Worm (Caenorhabditis elegans) whole organism, L1 larva: ENCODE results near the gene M88.4.

Source experiments
- C34B4.2 ChIP-seq: sonication (generic microtip); optimal IDR thresholded peaks from 2 replicates; lab custom pipeline; 2017; ENCODE audit warnings: mild to moderate bottlenecking, missing genetic modification characterization, missing compliant biosample characterization
- F16B12.6 ChIP-seq: fragments of 150-350 bp; optimal IDR thresholded peaks from 2 replicates; lab custom pipeline; 2014; ENCODE audit warnings: missing biosample characterization, missing genetic modification characterization
- aha-1 ChIP-seq: fragments of 150-350 bp; optimal IDR thresholded peaks from 2 replicates; lab custom pipeline; 2014; ENCODE audit warnings: missing biosample characterization, missing genetic modification characterization
- alr-1 ChIP-seq: fragments of 200-800 bp; sonication (Bioruptor generic); optimal IDR thresholded peaks from 2 replicates; lab custom pipeline; 2018; ENCODE audit warnings: borderline replicate concordance, mild to moderate bottlenecking, missing genetic modification characterization, missing compliant biosample characterization
- aly-2 ChIP-seq: fragments of 150-350 bp; optimal IDR thresholded peaks from 2 replicates; lab custom pipeline; 2014; ENCODE audit warnings: missing biosample characterization, missing genetic modification characterization
- ama-1 ChIP-seq: fragments of 150-350 bp; optimal IDR thresholded peaks from 2 replicates; lab custom pipeline; 2014
- ceh-82 ChIP-seq, 3 experiments: fragments of 150-350 bp in 1 of 3; sonication (generic microtip) in 2 of 3; optimal IDR thresholded peaks; 2 replicates each; lab custom pipeline; 2014 to 2017; ENCODE audit warnings: missing biosample characterization in 3 of 3, missing genetic modification characterization in 3 of 3
- ceh-88 ChIP-seq: fragments of 200-800 bp; sonication (Bioruptor generic); IDR thresholded peaks from 2 replicates; pipeline ENCODE4 v1.3.6; 2022; ENCODE audit warnings: missing genetic modification characterization, missing compliant biosample characterization
- ceh-90 ChIP-seq: sonication (generic microtip); optimal IDR thresholded peaks from 2 replicates; lab custom pipeline; 2016; ENCODE audit warnings: missing genetic modification characterization, missing compliant biosample characterization
- dsc-1 ChIP-seq: sonication (generic microtip); optimal IDR thresholded peaks from 2 replicates; lab custom pipeline; 2016; ENCODE audit warnings: mild to moderate bottlenecking, missing genetic modification characterization, missing compliant biosample characterization
- efl-1 ChIP-seq, 4 experiments: fragments of 150-350 bp; optimal IDR thresholded peaks in 3 of 4; peaks in 1 of 4; 1 replicate in 1 of 4; 2 replicates in 3 of 4; lab custom pipeline; 2014; ENCODE audit warnings: missing biosample characterization in 2 of 4, missing genetic modification characterization in 2 of 4, missing genetic modification reagents in 2 of 4
- efl-3 ChIP-seq: fragments of 200-800 bp; sonication (Bioruptor generic); optimal IDR thresholded peaks from 2 replicates; lab custom pipeline; 2018; ENCODE audit warnings: mild to moderate bottlenecking, missing genetic modification characterization, missing compliant biosample characterization
- egl-27 ChIP-seq, 2 experiments: fragments of 150-350 bp in 1 of 2; sonication (generic microtip); optimal IDR thresholded peaks; 3 replicates each; lab custom pipeline; 2017 to 2018; ENCODE audit warnings: missing biosample characterization in 2 of 2, missing genetic modification characterization in 2 of 2, missing genetic modification reagents in 2 of 2
- elt-3 ChIP-seq, 6 experiments: fragments of 150-350 bp in 1 of 6; sonication (generic microtip); optimal IDR thresholded peaks; 2 replicates each; lab custom pipeline; 2017 to 2018; ENCODE audit warnings: missing biosample characterization in 6 of 6, missing genetic modification characterization in 6 of 6, inconsistent platforms in 1 of 6
- fkh-4 ChIP-seq: sonication (generic microtip); optimal IDR thresholded peaks from 2 replicates; lab custom pipeline; 2016; ENCODE audit warnings: missing compliant biosample characterization, missing genetic modification characterization, borderline replicate concordance
- fkh-8 ChIP-seq: sonication (generic microtip); optimal IDR thresholded peaks from 2 replicates; lab custom pipeline; 2016; ENCODE audit warnings: mild to moderate bottlenecking, missing genetic modification characterization, missing compliant biosample characterization
- irx-1 ChIP-seq: sonication (generic microtip); optimal IDR thresholded peaks from 2 replicates; lab custom pipeline; 2016; ENCODE audit warnings: missing genetic modification characterization, missing compliant biosample characterization
- isw-1 ChIP-seq: fragments of 200-800 bp; sonication (Bioruptor generic); IDR thresholded peaks from 2 replicates; pipeline ENCODE4 v1.3.6; 2022; ENCODE audit warnings: missing genetic modification characterization, missing compliant biosample characterization
- jun-1 ChIP-seq: fragments of 150-350 bp; optimal IDR thresholded peaks from 2 replicates; lab custom pipeline; 2014; ENCODE audit warnings: missing biosample characterization, missing genetic modification reagents, missing genetic modification characterization
- lin-14 ChIP-seq: fragments of 200-800 bp; sonication (Bioruptor generic); optimal IDR thresholded peaks from 2 replicates; lab custom pipeline; 2018; ENCODE audit warnings: mild to moderate bottlenecking, missing genetic modification characterization, moderate library complexity, missing compliant biosample characterization
- lin-15B ChIP-seq: fragments of 150-350 bp; sonication (generic microtip); optimal IDR thresholded peaks from 3 replicates; lab custom pipeline; 2014; ENCODE audit warnings: missing biosample characterization, missing genetic modification characterization
- lin-35 ChIP-seq, 2 experiments: fragments of 150-350 bp; optimal IDR thresholded peaks; 2 replicates each; lab custom pipeline; 2014; ENCODE audit warnings: missing biosample characterization in 2 of 2, missing genetic modification characterization in 2 of 2, missing genetic modification reagents in 2 of 2
- lsy-2 ChIP-seq, 2 experiments: fragments of 150-350 bp; optimal IDR thresholded peaks; 2 replicates each; lab custom pipeline; 2014; ENCODE audit warnings: missing biosample characterization in 2 of 2, missing genetic modification characterization in 2 of 2
- mep-1 ChIP-seq: fragments of 150-350 bp; optimal IDR thresholded peaks from 2 replicates; lab custom pipeline; 2014; ENCODE audit warnings: missing biosample characterization, missing genetic modification characterization
- nhr-11 ChIP-seq: fragments of 150-350 bp; optimal IDR thresholded peaks from 2 replicates; lab custom pipeline; 2014; ENCODE audit warnings: missing biosample characterization, missing genetic modification characterization
- nhr-12 ChIP-seq: sonication (generic microtip); optimal IDR thresholded peaks from 2 replicates; lab custom pipeline; 2017; ENCODE audit warnings: missing biosample characterization, missing genetic modification characterization
- nhr-19 ChIP-seq: fragments of 200-800 bp; sonication (Bioruptor generic); conservative IDR thresholded peaks from 2 replicates; pipeline ENCODE4 v1.3.6; 2022; ENCODE audit warnings: missing genetic modification characterization, missing compliant biosample characterization
- nhr-28 ChIP-seq: fragments of 150-350 bp; optimal IDR thresholded peaks from 2 replicates; lab custom pipeline; 2014; ENCODE audit warnings: missing biosample characterization, missing genetic modification characterization
- nhr-47 ChIP-seq: sonication (generic microtip); optimal IDR thresholded peaks from 2 replicates; lab custom pipeline; 2016; ENCODE audit warnings: mild to moderate bottlenecking, missing genetic modification characterization, moderate library complexity, missing compliant biosample characterization
- nhr-84 ChIP-seq: sonication (generic microtip); optimal IDR thresholded peaks from 2 replicates; lab custom pipeline; 2017; ENCODE audit warnings: missing biosample characterization, missing genetic modification characterization
- nhr-85 ChIP-seq: sonication (generic microtip); peaks from one replicate; lab custom pipeline; 2016; ENCODE audit warnings: missing genetic modification characterization, inconsistent platforms, missing compliant biosample characterization
- nhr-90 ChIP-seq: sonication (generic microtip); optimal IDR thresholded peaks from 2 replicates; lab custom pipeline; 2016; ENCODE audit warnings: mild to moderate bottlenecking, missing genetic modification characterization, missing compliant biosample characterization; ENCODE audit not compliant: poor library complexity
- pag-3 ChIP-seq: sonication (generic microtip); optimal IDR thresholded peaks from 2 replicates; lab custom pipeline; 2017; ENCODE audit warnings: missing genetic modification characterization, mild to moderate bottlenecking, missing compliant biosample characterization, antibody characterized with exemption, borderline replicate concordance; ENCODE audit not compliant: insufficient read depth
- pax-3 ChIP-seq: fragments of 200-800 bp; sonication (Bioruptor generic); optimal IDR thresholded peaks from 2 replicates; lab custom pipeline; 2018; ENCODE audit warnings: mild to moderate bottlenecking, missing genetic modification characterization, moderate library complexity, missing compliant biosample characterization
- pqm-1 ChIP-seq: sonication (generic microtip); optimal IDR thresholded peaks from 3 replicates; lab custom pipeline; 2017; ENCODE audit warnings: missing biosample characterization, missing genetic modification characterization
- rnt-1 ChIP-seq: sonication (generic microtip); optimal IDR thresholded peaks from 2 replicates; lab custom pipeline; 2016; ENCODE audit warnings: mild to moderate bottlenecking, missing genetic modification characterization, moderate library complexity, missing compliant biosample characterization
- swsn-7 ChIP-seq: sonication (generic microtip); optimal IDR thresholded peaks from 2 replicates; lab custom pipeline; 2016; ENCODE audit warnings: missing genetic modification characterization, missing compliant biosample characterization
- tbx-2 ChIP-seq: sonication (generic microtip); optimal IDR thresholded peaks from 2 replicates; lab custom pipeline; 2016; ENCODE audit warnings: missing genetic modification characterization, missing compliant biosample characterization
- tlp-1 ChIP-seq: fragments of 150-350 bp; optimal IDR thresholded peaks from 2 replicates; lab custom pipeline; 2014; ENCODE audit warnings: missing biosample characterization, missing genetic modification characterization
- unc-130 ChIP-seq: fragments of 150-350 bp; optimal IDR thresholded peaks from 2 replicates; lab custom pipeline; 2017; ENCODE audit warnings: missing biosample characterization, missing genetic modification characterization, inconsistent platforms
- unc-30 ChIP-seq: sonication (generic microtip); optimal IDR thresholded peaks from 2 replicates; lab custom pipeline; 2017; ENCODE audit warnings: missing biosample characterization, missing genetic modification characterization
- unc-62 ChIP-seq: fragments of 150-350 bp; optimal IDR thresholded peaks from 2 replicates; lab custom pipeline; 2014; ENCODE audit warnings: missing biosample characterization, missing genetic modification reagents, missing genetic modification characterization
- unc-86 ChIP-seq: sonication (generic microtip); optimal IDR thresholded peaks from 2 replicates; lab custom pipeline; 2016; ENCODE audit warnings: missing genetic modification characterization, missing compliant biosample characterization
- unc-98 ChIP-seq: fragments of 200-800 bp; sonication (Bioruptor generic); IDR thresholded peaks from 2 replicates; pipeline ENCODE4 v1.3.6; 2022; ENCODE audit warnings: missing genetic modification characterization, missing compliant biosample characterization
- ztf-11 ChIP-seq, 2 experiments: sonication (generic microtip); optimal IDR thresholded peaks; 2 replicates each; lab custom pipeline; 2016 to 2017; ENCODE audit warnings: missing genetic modification characterization in 2 of 2, missing biosample characterization in 1 of 2, missing compliant biosample characterization in 1 of 2
- ztf-4 ChIP-seq: fragments of 150-350 bp; optimal IDR thresholded peaks from 2 replicates; lab custom pipeline; 2014; ENCODE audit warnings: missing biosample characterization, missing genetic modification characterization

M88.4 gene

DNA sequence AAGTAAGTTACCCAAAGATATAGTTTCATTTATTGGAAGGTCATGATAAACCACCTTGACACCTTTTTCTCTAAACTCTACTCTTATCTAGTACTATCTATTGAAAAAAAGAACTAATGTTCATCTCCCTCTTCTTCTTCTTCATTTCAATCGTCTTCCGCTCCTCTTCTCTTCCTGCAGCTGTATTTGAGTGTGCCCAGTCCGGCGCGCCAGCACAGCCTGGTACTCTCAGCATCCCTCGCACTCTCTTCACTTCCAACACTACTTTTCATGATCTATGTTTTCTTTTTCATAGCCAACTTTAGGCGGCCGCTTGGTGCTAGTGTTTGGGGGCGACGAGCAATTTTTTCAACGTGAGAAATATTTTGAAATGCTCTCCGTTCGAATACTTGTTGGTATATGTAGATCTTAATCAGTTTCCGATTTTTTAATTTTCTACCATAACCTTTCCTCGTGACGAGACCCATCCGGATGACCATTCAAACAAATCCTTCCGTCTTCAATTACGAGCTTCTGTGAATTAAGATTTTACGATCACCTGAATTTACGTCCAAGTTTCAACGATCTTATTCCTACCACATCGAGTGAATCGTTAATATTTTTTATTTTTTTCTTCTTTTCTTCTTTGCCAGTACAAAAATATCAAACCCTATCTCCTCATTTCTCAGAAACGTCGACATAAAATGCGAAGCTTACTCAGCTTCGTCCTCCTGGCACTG is 13.4 kb downstream of the M88.4 start, which contains the start of gene pan-1 (continued):
- no peak for TF ChIP-seq nhr-28 (tag; lab: Kevin White, UChicago)
- TF ChIP-seq lsy-2 (tag; optimal IDR thresholded peaks at IDR 0.05; lab: Kevin White, UChicago) = peak; percentile 21 to 46
- TF ChIP-seq nhr-85 (tag; lab: Kevin White, UChicago) = peak; percentile 65
- TF ChIP-seq lin-35 (GFP tag; optimal IDR thresholded peaks at IDR 0.05; lab: Kevin White, UChicago) = peak in 1 of 2 experiments; percentile 0
- no peak for TF ChIP-seq nhr-19 (GFP tag; lab: Robert Waterston, UW)
- TF ChIP-seq nhr-47 (tag; lab: Kevin White, UChicago) = peak; percentile 22
- peak; percentile 33 for TF ChIP-seq swsn-7 (tag; lab: Kevin White, UChicago)
- TF ChIP-seq C34B4.2 = no peak
- TF ChIP-seq aly-2 = no peak
- peak in 1 of 3 experiments; percentile 0 for TF ChIP-seq ceh-82 (tag; optimal IDR thresholded peaks at IDR 0.05; lab: Kevin White, UChicago)
- TF ChIP-seq F16B12.6 = no peak
- TF ChIP-seq, all 84 proteins: peak for 15

DNA sequence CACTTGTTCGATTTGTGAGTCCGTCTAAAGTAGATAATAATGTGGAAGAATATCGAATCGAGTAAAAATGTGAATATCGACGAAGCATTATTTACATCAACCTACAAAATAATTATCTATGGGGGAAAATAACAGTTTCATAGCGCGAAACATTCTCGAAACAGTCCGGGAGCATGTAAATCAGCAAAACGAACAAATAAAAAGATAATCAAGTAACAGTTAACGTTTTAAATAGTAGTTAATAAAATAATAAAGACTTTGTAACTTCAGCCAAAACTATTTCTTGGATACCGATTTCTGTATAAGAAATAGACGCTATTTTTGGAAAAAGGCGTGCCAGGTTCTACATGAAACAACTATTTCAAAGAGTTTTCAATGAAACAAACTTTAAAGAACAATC is 19.2 kb downstream of the M88.4 start, which contains the start of gene mlcd-1:
TSS of gene mlcd-1 (minus strand) at position 101 of the 400 bp plus-strand sequence.
- no peak for TF ChIP-seq nhr-12 (tag; lab: Kevin White, UChicago)
- TF ChIP-seq aha-1 (tag; lab: Kevin White, UChicago) = no peak
- TF ChIP-seq pqm-1 = no peak
- TF ChIP-seq unc-98 (GFP tag; lab: Robert Waterston, UW) = no peak
- no peak for TF ChIP-seq unc-30 (tag; lab: Kevin White, UChicago)
- no peak for TF ChIP-seq lin-35 (GFP tag; optimal IDR thresholded peaks at IDR 0.05; lab: Kevin White, UChicago)
- TF ChIP-seq nhr-84 (tag; lab: Kevin White, UChicago) = no peak

DNA sequence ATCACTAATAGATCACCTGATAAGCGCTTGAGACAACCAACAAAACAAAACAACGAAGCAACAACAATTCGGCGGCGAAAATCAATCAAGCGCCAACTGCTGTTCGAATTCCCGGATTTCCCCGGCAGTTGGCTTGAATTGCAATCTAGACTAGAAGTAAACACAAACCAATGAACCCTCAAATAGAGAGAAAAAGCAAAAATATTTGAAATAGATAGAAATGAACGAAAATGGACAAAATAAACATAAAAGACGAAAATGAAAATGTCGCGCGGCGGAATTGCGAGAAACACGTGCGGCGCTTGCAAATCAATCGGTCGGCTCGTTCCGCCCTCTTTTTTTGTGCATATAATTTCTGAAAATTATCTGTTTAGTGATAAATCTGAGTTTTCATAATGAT is 19.6 kb downstream of the M88.4 start, which contains the start of gene idhg-1:
TSS of gene idhg-1 (plus strand) at position 343 of the 400 bp plus-strand sequence.
- TF ChIP-seq egl-27 (tag; optimal IDR thresholded peaks at IDR 0.05; lab: Kevin White, UChicago) (no peak), rnt-1 (tag; lab: Kevin White, UChicago) (peak; percentile 60), lsy-2 (tag; optimal IDR thresholded peaks at IDR 0.05; lab: Kevin White, UChicago) (peak; percentile 71 to 74), alr-1 (tag; lab: Kevin White, UChicago) (no peak), fkh-8 (tag; lab: Kevin White, UChicago) (peak; percentile 37), aly-2 (no peak), nhr-90 (tag; lab: Kevin White, UChicago) (peak; percentile 71), ama-1 (lab: Kevin White, UChicago) (no peak), unc-130 (peak; percentile 61), tlp-1 (tag; lab: Kevin White, UChicago) (no peak), elt-3 (tag; optimal IDR thresholded peaks at IDR 0.05; lab: Kevin White, UChicago) (peak in 1 of 6 experiments; percentile 23), nhr-85 (tag; lab: Kevin White, UChicago) (peak; percentile 86), ceh-88 (GFP tag; lab: Robert Waterston, UW) (peak; percentile 26; the same call in 1 of the 2 replicates), lin-15B (tag; lab: Kevin White, UChicago) (peak; percentile 4), pax-3 (tag; lab: Kevin White, UChicago) (peak; percentile 7), isw-1 (GFP tag; lab: Robert Waterston, UW) (no peak; the same call in none of the 2 replicates), unc-62 (GFP tag; lab: Kevin White, UChicago) (no peak), dsc-1 (peak; percentile 79), unc-30 (tag; lab: Kevin White, UChicago) (no peak), ceh-90 (no peak), nhr-11 (tag; lab: Kevin White, UChicago) (peak; percentile 37), efl-3 (GFP tag; lab: Kevin White, UChicago) (no peak), ceh-82 (tag; optimal IDR thresholded peaks at IDR 0.05; lab: Kevin White, UChicago) (peak; percentile 37 to 53 (median 51)), mep-1 (peak; percentile 59), F16B12.6 (peak; percentile 29), tbx-2 (peak; percentile 52), lin-14 (peak; percentile 71), ztf-11 (tag; optimal IDR thresholded peaks at IDR 0.05; lab: Kevin White, UChicago) (peak in 1 of 2 experiments; percentile 55), unc-86 (peak; percentile 64), irx-1 (tag; lab: Kevin White, UChicago) (peak; percentile 34), efl-1 (optimal IDR thresholded peaks at IDR 0.05; lab: Kevin White, UChicago) (peak; percentile 48 to 65), efl-1 (GFP tag; optimal IDR thresholded peaks at IDR 0.05 in 1 of 2; lab: Kevin White, UChicago) (peak; percentile 38 to 96), jun-1 (tag; lab: Kevin White, UChicago) (no peak), nhr-47 (tag; lab: Kevin White, UChicago) (peak; percentile 76), pag-3 (tag; lab: Kevin White, UChicago) (no peak), fkh-4 (no peak), ztf-4 (tag; lab: Kevin White, UChicago) (peak; percentile 63)
